Worm (Caenorhabditis elegans) whole organism, L4 larva: ENCODE data around the gene F32H5.4.
A peak's percentile ranks its signal among the peaks of the same experiment; 100 is the strongest.

Experiments
- ZK546.5 ChIP-seq, 2 experiments: sonication (generic microtip); optimal IDR thresholded peaks; 2 replicates each; lab custom pipeline; 2017; ENCODE audit warnings: missing biosample characterization in 2 of 2, missing genetic modification characterization in 2 of 2
- lir-3 ChIP-seq: sonication (generic microtip); optimal IDR thresholded peaks from 2 replicates; lab custom pipeline; 2016; ENCODE audit warnings: mild to moderate bottlenecking, missing genetic modification characterization, missing compliant biosample characterization
- mep-1 ChIP-seq: fragments of 150-350 bp; sonication (generic microtip); optimal IDR thresholded peaks from 3 replicates; lab custom pipeline; 2014; ENCODE audit warnings: missing biosample characterization, missing genetic modification characterization

DNA sequence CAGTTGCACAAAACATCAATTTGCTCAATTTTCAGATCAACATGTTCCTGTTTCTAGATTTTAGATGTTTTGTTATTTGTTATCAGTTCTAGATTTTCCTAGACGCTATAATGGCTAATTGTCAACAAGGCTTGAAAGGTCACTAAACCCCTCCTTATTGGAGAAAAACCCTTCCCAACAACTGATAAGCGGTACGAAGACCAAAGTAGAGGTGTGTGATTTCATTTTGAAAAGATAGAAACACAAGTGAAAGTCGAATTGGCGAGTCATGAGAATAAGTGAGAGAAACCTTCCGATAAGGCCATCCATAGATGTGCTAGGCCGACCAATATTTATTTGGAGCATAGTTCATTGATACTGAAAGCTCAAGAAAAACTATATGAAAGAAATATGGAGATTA is 13.3 kb downstream of the F32H5.4 start:
- TF ChIP-seq ZK546.5 (tag; optimal IDR thresholded peaks at IDR 0.05; lab: Kevin White, UChicago) (no peak), lir-3 (tag; lab: Kevin White, UChicago) (no peak), mep-1 (tag; lab: Kevin White, UChicago) (peak; percentile 65)
